Fruit fly (Drosophila melanogaster) whole organism: ENCODE data around the gene frtz.

Source experiments
- CG8478 ChIP-seq: fragments of >200 bp; optimal IDR thresholded peaks from 2 replicates; lab custom pipeline; 2018; ENCODE audit warnings: inconsistent platforms
- Dll ChIP-seq: fragments of >200 bp; optimal IDR thresholded peaks from 2 replicates; lab custom pipeline; 2017
- pan ChIP-seq: fragments of >200 bp; optimal IDR thresholded peaks from 2 replicates; lab custom pipeline; 2017
- psq ChIP-seq: fragments of >200 bp; optimal IDR thresholded peaks from 2 replicates; lab custom pipeline; 2017

dm6 chr2L:1720846-1721506, 5.3 kb upstream of the frtz start:
- TF ChIP-seq Dll (lab: Kevin White, UChicago) (no peak), psq (lab: Kevin White, UChicago) (no peak), pan (lab: Kevin White, UChicago) (no peak), CG8478 (lab: Kevin White, UChicago) (no peak)
